Worm (Caenorhabditis elegans) whole organism, L3 larva: ENCODE measurements around the gene K07E1.1.

ENCODE experiments used
- ZK546.5 ChIP-seq: sonication (generic microtip); optimal IDR thresholded peaks from 2 replicates; lab custom pipeline; 2017; ENCODE audit warnings: missing biosample characterization, missing genetic modification characterization
- aly-2 ChIP-seq: fragments of 150-350 bp; optimal IDR thresholded peaks from 2 replicates; lab custom pipeline; 2014; ENCODE audit warnings: missing biosample characterization, missing genetic modification characterization
- ama-1 ChIP-seq: fragments of 150-350 bp; optimal IDR thresholded peaks from 2 replicates; lab custom pipeline; 2018
- ceh-16 ChIP-seq: sonication (generic microtip); optimal IDR thresholded peaks from 2 replicates; lab custom pipeline; 2017; ENCODE audit warnings: missing biosample characterization, missing genetic modification characterization
- ceh-9 ChIP-seq: sonication (generic microtip); optimal IDR thresholded peaks from 2 replicates; lab custom pipeline; 2018; ENCODE audit warnings: missing biosample characterization, missing genetic modification characterization
- daf-12 ChIP-seq: fragments of 150-350 bp; optimal IDR thresholded peaks from 2 replicates; lab custom pipeline; 2014; ENCODE audit warnings: missing biosample characterization, missing genetic modification reagents, missing genetic modification characterization
- egl-27 ChIP-seq: sonication (generic microtip); optimal IDR thresholded peaks from 4 replicates; lab custom pipeline; 2017; ENCODE audit warnings: missing biosample characterization, missing genetic modification reagents, missing genetic modification characterization
- elt-1 ChIP-seq: fragments of 150-350 bp; optimal IDR thresholded peaks from 2 replicates; lab custom pipeline; 2014; ENCODE audit warnings: missing biosample characterization, missing genetic modification characterization
- elt-2 ChIP-seq: sonication (generic microtip); optimal IDR thresholded peaks from 2 replicates; lab custom pipeline; 2016; ENCODE audit warnings: missing genetic modification reagents, mild to moderate bottlenecking, missing genetic modification characterization, missing compliant biosample characterization
- fkh-2 ChIP-seq: fragments of 150-350 bp; optimal IDR thresholded peaks from 2 replicates; lab custom pipeline; 2014; ENCODE audit warnings: missing biosample characterization, missing genetic modification reagents, missing genetic modification characterization
- hmg-11 ChIP-seq: sonication (generic microtip); optimal IDR thresholded peaks from 2 replicates; lab custom pipeline; 2016; ENCODE audit warnings: missing genetic modification characterization, missing compliant biosample characterization
- jun-1 ChIP-seq: fragments of 150-350 bp; optimal IDR thresholded peaks from 2 replicates; lab custom pipeline; 2014; ENCODE audit warnings: missing biosample characterization, missing genetic modification reagents, missing genetic modification characterization
- mdl-1 ChIP-seq: fragments of 150-350 bp; optimal IDR thresholded peaks from 2 replicates; lab custom pipeline; 2014; ENCODE audit warnings: missing biosample characterization, missing genetic modification characterization
- nfya-1 ChIP-seq: sonication (generic microtip); optimal IDR thresholded peaks from 2 replicates; lab custom pipeline; 2017; ENCODE audit warnings: missing genetic modification characterization, mild to moderate bottlenecking, missing compliant biosample characterization, antibody characterized with exemption, moderate library complexity; ENCODE audit not compliant: insufficient read depth
- nhr-11 ChIP-seq: fragments of 150-350 bp; optimal IDR thresholded peaks from 2 replicates; lab custom pipeline; 2014; ENCODE audit warnings: missing biosample characterization, missing genetic modification characterization
- nhr-12 ChIP-seq: fragments of 150-350 bp; optimal IDR thresholded peaks from 2 replicates; lab custom pipeline; 2014; ENCODE audit warnings: missing biosample characterization, missing genetic modification characterization
- nhr-28 ChIP-seq: fragments of 150-350 bp; optimal IDR thresholded peaks from 2 replicates; lab custom pipeline; 2014; ENCODE audit warnings: missing biosample characterization, missing genetic modification characterization
- nhr-43 ChIP-seq: sonication (generic microtip); optimal IDR thresholded peaks from 2 replicates; lab custom pipeline; 2016; ENCODE audit warnings: mild to moderate bottlenecking, missing genetic modification characterization, missing compliant biosample characterization; ENCODE audit not compliant: poor library complexity, severe bottlenecking
- nhr-76 ChIP-seq: fragments of 150-350 bp; sonication (generic microtip); optimal IDR thresholded peaks from 5 replicates; lab custom pipeline; 2014; ENCODE audit warnings: missing biosample characterization, missing genetic modification characterization
- nhr-77 ChIP-seq: fragments of 150-350 bp; optimal IDR thresholded peaks from 2 replicates; lab custom pipeline; 2014; ENCODE audit warnings: missing biosample characterization, missing genetic modification characterization
- pha-4 ChIP-seq: fragments of 150-350 bp; optimal IDR thresholded peaks from 2 replicates; lab custom pipeline; 2014; ENCODE audit warnings: missing biosample characterization, missing genetic modification reagents, missing genetic modification characterization
- pqm-1 ChIP-seq: fragments of 150-350 bp; optimal IDR thresholded peaks from 2 replicates; lab custom pipeline; 2017; ENCODE audit warnings: missing biosample characterization, missing genetic modification characterization, inconsistent platforms
- sea-2 ChIP-seq: fragments of 150-350 bp; sonication (generic microtip); optimal IDR thresholded peaks from 4 replicates; lab custom pipeline; 2014; ENCODE audit warnings: missing biosample characterization, missing genetic modification reagents, missing genetic modification characterization
- skn-1 ChIP-seq: fragments of 150-350 bp; optimal IDR thresholded peaks from 2 replicates; lab custom pipeline; 2014; ENCODE audit warnings: missing biosample characterization, missing genetic modification characterization
- snpc-4 ChIP-seq: fragments of 150-350 bp; optimal IDR thresholded peaks from 2 replicates; lab custom pipeline; 2014; ENCODE audit warnings: missing biosample characterization, missing genetic modification characterization
- unc-39 ChIP-seq: sonication (generic microtip); optimal IDR thresholded peaks from 4 replicates; lab custom pipeline; 2017; ENCODE audit warnings: missing biosample characterization, missing genetic modification characterization
- unc-62 ChIP-seq: fragments of 150-350 bp; sonication (generic microtip); optimal IDR thresholded peaks from 4 replicates; lab custom pipeline; 2014; ENCODE audit warnings: missing biosample characterization, missing genetic modification reagents, missing genetic modification characterization
- zag-1 ChIP-seq: fragments of 150-350 bp; optimal IDR thresholded peaks from 2 replicates; lab custom pipeline; 2014; ENCODE audit warnings: missing biosample characterization, missing genetic modification characterization
- ztf-11 ChIP-seq: fragments of 150-350 bp; optimal IDR thresholded peaks from 2 replicates; lab custom pipeline; 2014; ENCODE audit warnings: missing biosample characterization, missing genetic modification characterization
- ztf-4 ChIP-seq: fragments of 150-350 bp; optimal IDR thresholded peaks from 2 replicates; lab custom pipeline; 2014; ENCODE audit warnings: missing biosample characterization, missing genetic modification characterization

Gene K07E1.1

DNA sequence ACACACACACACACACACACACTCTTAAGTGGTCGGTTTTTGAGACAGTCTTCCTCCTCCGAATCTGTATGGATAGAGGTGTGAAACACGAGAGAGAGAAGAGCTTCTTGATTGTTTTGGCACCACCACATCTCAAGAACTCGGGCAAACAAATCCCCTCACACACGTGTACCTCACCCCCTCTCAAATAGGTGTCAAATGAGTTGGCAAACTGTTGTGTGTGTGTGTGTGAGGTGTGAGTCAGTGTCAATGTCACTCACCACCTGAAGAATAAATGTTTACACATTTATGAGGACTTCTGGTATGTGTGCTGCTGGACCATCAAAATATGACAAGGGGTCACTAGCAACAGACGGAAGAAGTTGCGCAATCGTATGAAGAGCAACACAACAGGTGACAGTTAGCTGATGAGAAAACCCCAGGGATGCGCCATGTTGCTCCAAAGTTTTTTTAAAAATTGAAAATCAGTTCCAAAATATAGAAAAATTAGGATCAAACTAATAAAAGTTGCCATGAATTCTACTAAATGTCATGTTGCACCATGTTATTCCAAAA, 29.1 kb downstream of the K07E1.1 start:
- no peak for TF ChIP-seq nhr-28 (tag; lab: Kevin White, UChicago)
- peak; percentile 77 for TF ChIP-seq pha-4

DNA sequence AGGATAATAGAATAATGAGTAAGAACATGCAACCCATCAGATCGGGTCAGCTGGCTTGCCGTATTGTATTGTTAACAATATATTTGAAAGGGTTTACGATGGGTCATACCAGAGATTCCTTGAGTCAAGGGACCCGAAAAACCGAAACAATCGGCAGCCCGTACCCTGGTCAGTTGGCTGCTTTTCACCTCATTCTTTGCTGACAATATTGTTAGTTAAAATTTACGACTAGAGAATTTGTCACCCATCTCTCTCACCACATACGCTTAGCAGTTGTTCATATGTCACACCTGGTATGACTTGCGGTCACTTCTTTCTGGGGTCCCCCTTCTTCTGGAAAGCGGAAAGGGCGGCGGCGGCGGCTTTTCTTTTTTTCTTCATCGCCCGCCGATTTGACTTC, 30.2 kb downstream of the K07E1.1 start:
- TF ChIP-seq pqm-1 (tag; lab: Kevin White, UChicago), result no peak
- TF ChIP-seq ceh-9 (tag; lab: Kevin White, UChicago), result no peak
- TF ChIP-seq nhr-77 (tag; lab: Kevin White, UChicago), result no peak
- no peak for TF ChIP-seq elt-1 (tag; lab: Kevin White, UChicago)
- TF ChIP-seq pha-4, result no peak
- TF ChIP-seq hmg-11, result no peak
- no peak for TF ChIP-seq mdl-1 (tag; lab: Kevin White, UChicago)
- no peak for TF ChIP-seq skn-1 (tag; lab: Kevin White, UChicago)
- TF ChIP-seq ama-1, result no peak
- no peak for TF ChIP-seq egl-27 (tag; lab: Kevin White, UChicago)
- TF ChIP-seq fkh-2 (tag; lab: Kevin White, UChicago), result no peak
- TF ChIP-seq nhr-28 (tag; lab: Kevin White, UChicago), result no peak
- no peak for TF ChIP-seq nhr-11
- TF ChIP-seq daf-12, result no peak
- no peak for TF ChIP-seq unc-39
- TF ChIP-seq elt-2 (tag; lab: Kevin White, UChicago), result no peak
- TF ChIP-seq nhr-76 (tag; lab: Kevin White, UChicago), result no peak
- TF ChIP-seq nfya-1 (tag; lab: Kevin White, UChicago), result no peak
- no peak for TF ChIP-seq ZK546.5 (tag; lab: Kevin White, UChicago)
- no peak for TF ChIP-seq nhr-43 (tag; lab: Kevin White, UChicago)

DNA sequence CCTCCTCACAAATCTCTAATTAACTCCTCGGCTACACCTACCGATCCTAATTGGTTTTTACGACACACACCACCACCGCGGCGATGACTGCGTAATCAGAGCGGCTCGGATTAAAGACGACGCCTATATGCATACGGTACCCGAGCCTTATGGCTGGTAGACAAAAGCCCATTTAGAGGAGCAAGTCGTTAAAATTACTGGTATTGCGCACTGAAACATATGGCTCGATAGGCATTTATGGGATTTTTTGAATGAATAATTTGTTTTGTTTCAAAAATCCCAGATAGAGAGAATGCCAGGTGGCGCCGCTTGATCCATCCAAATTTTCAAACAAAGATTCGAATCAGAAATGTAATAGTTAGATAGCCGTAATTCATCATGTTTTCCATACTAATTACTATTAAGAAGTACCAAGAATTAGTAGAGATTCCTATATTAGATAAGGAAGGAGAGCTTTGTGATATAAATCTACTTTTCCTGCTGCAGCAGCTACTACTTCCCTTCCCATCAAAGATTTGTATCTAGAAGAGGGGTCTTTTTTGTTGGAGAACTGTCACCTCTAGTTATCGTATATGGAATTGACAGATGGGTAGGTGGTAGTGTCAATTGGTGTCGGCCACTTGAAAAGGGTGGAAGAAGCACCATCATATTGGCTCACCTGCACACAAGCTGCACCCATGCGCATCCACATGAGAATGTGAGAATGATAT, 32.5 kb downstream of the K07E1.1 start:
- TF ChIP-seq sea-2 (GFP tag; lab: Kevin White, UChicago) (no peak), elt-1 (tag; lab: Kevin White, UChicago) (peak; percentile 83), aly-2 (tag; lab: Kevin White, UChicago) (no peak)
- TF ChIP-seq, all 47 proteins: peak for 1

DNA sequence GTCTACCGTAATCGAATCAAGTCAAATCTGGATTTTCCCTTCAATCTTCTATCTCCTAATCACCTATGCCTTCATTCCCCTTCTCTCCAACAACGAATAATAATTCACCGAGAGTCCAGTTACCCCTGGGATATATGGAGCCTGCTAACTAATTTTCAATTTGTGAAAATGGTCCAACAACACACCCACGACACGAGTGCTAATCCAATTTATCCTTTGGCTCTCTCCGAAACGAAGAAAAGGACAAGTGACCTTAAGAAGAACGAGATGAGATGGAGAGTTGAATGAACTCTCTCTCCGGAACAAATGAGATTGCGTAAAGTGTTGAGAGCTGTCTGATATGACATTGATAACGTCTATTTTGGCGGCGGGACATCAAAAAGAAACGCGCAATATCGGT, 33.4 kb downstream of the K07E1.1 start:
- no peak for TF ChIP-seq snpc-4
- no peak for TF ChIP-seq sea-2 (GFP tag; lab: Kevin White, UChicago)
- no peak for TF ChIP-seq jun-1
- no peak for TF ChIP-seq fkh-2 (tag; lab: Kevin White, UChicago)
- TF ChIP-seq unc-62 (GFP tag; lab: Kevin White, UChicago), result no peak
- TF ChIP-seq ztf-4 (tag; lab: Kevin White, UChicago), result no peak
- no peak for TF ChIP-seq nhr-28 (tag; lab: Kevin White, UChicago)
- no peak for TF ChIP-seq nhr-11
- no peak for TF ChIP-seq elt-2 (tag; lab: Kevin White, UChicago)
- TF ChIP-seq aly-2 (tag; lab: Kevin White, UChicago), result no peak
- no peak for TF ChIP-seq ztf-11 (tag; lab: Kevin White, UChicago)
- no peak for TF ChIP-seq unc-39
- TF ChIP-seq nhr-76 (tag; lab: Kevin White, UChicago), result no peak
- TF ChIP-seq nhr-43 (tag; lab: Kevin White, UChicago), result no peak
- no peak for TF ChIP-seq ama-1
- TF ChIP-seq zag-1 (tag; lab: Kevin White, UChicago), result no peak
- no peak for TF ChIP-seq mdl-1 (tag; lab: Kevin White, UChicago)

DNA sequence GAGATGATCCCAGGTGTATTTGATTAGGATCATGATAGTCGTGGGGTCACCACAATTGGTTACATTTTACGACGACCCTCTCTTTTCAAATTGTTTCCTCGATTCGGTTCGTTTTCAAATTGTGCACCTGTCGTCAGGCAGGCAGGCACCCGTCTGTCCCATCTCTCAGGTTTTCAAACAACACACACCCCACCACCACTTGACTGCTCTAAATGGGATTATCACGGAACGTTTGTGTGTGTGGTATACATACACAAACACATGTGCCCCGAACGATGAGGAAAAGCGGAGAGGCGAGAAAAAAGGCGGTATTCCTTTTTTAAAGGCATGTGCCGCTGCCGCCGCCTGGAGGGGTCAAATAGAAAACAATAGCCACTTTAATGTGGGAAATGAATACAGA, 34.4 kb downstream of the K07E1.1 start:
- TF ChIP-seq ztf-4 (tag; lab: Kevin White, UChicago) (no peak), nhr-12 (tag; lab: Kevin White, UChicago) (no peak), nhr-28 (tag; lab: Kevin White, UChicago) (no peak), elt-1 (tag; lab: Kevin White, UChicago) (no peak), fkh-2 (tag; lab: Kevin White, UChicago) (no peak), pqm-1 (tag; lab: Kevin White, UChicago) (no peak), ceh-16 (tag; lab: Kevin White, UChicago) (no peak), nfya-1 (tag; lab: Kevin White, UChicago) (no peak)
